Worm (Caenorhabditis elegans) whole organism, late embryonic: Measurements from ENCODE around the gene phat-6.

ENCODE experiments used
- C08G9.2 ChIP-seq: sonication (generic microtip); optimal IDR thresholded peaks from 2 replicates; lab custom pipeline; 2016; ENCODE audit warnings: mild to moderate bottlenecking, missing genetic modification characterization, moderate library complexity, missing compliant biosample characterization
- C38D4.7 ChIP-seq: fragments of 200-800 bp; sonication (Bioruptor generic); optimal IDR thresholded peaks from 2 replicates; lab custom pipeline; 2018; ENCODE audit warnings: mild to moderate bottlenecking, missing genetic modification characterization, moderate library complexity, missing compliant biosample characterization
- F13H6.1 ChIP-seq: sonication (generic microtip); optimal IDR thresholded peaks from 2 replicates; lab custom pipeline; 2016; ENCODE audit warnings: missing genetic modification characterization, missing compliant biosample characterization
- K09A11.1 ChIP-seq: sonication (generic microtip); optimal IDR thresholded peaks from 2 replicates; lab custom pipeline; 2017; ENCODE audit warnings: antibody characterized with exemption, mild to moderate bottlenecking, missing genetic modification characterization, missing compliant biosample characterization; ENCODE audit not compliant: insufficient read depth
- T23F11.4 ChIP-seq: fragments of 200-800 bp; sonication (Bioruptor generic); optimal IDR thresholded peaks from 2 replicates; lab custom pipeline; 2018; ENCODE audit warnings: mild to moderate bottlenecking, missing genetic modification characterization, missing compliant biosample characterization
- Y22D7AL.16 ChIP-seq: sonication (generic microtip); optimal IDR thresholded peaks from 2 replicates; lab custom pipeline; 2016; ENCODE audit warnings: missing genetic modification characterization, missing compliant biosample characterization
- ahr-1 ChIP-seq: sonication (generic microtip); optimal IDR thresholded peaks from 2 replicates; lab custom pipeline; 2016; ENCODE audit warnings: missing genetic modification characterization, missing compliant biosample characterization
- ama-1 ChIP-seq: fragments of 150-350 bp; optimal IDR thresholded peaks from 2 replicates; lab custom pipeline; 2014
- ceh-19 ChIP-seq: fragments of 200-800 bp; sonication (Bioruptor generic); optimal IDR thresholded peaks from 2 replicates; lab custom pipeline; 2018; ENCODE audit warnings: mild to moderate bottlenecking, missing genetic modification characterization, missing compliant biosample characterization
- ceh-2 ChIP-seq: sonication (generic microtip); optimal IDR thresholded peaks from 2 replicates; lab custom pipeline; 2016; ENCODE audit warnings: missing genotype, missing genetic modification characterization, missing compliant biosample characterization
- ceh-31 ChIP-seq: sonication (generic microtip); optimal IDR thresholded peaks from 2 replicates; lab custom pipeline; 2016; ENCODE audit warnings: missing genetic modification characterization, missing compliant biosample characterization
- ceh-34 ChIP-seq: sonication (generic microtip); optimal IDR thresholded peaks from 2 replicates; lab custom pipeline; 2016; ENCODE audit warnings: mild to moderate bottlenecking, missing genetic modification characterization, missing compliant biosample characterization
- ceh-45 ChIP-seq: fragments of 200-800 bp; sonication (Bioruptor generic); IDR thresholded peaks from 2 replicates; pipeline ENCODE4 v1.3.6; 2022; ENCODE audit warnings: missing genetic modification reagents, missing genetic modification characterization, missing compliant biosample characterization
- ceh-48 ChIP-seq: sonication (generic microtip); optimal IDR thresholded peaks from 2 replicates; lab custom pipeline; 2016; ENCODE audit warnings: missing genetic modification characterization, inconsistent platforms, missing compliant biosample characterization
- ceh-6 ChIP-seq: fragments of 200-800 bp; sonication (Bioruptor generic); optimal IDR thresholded peaks from 2 replicates; lab custom pipeline; 2018; ENCODE audit warnings: mild to moderate bottlenecking, missing genetic modification characterization, missing compliant biosample characterization
- ceh-9 ChIP-seq: sonication (generic microtip); optimal IDR thresholded peaks from 2 replicates; lab custom pipeline; 2016; ENCODE audit warnings: mild to moderate bottlenecking, missing genetic modification characterization, inconsistent platforms, missing compliant biosample characterization
- che-1 ChIP-seq: sonication (generic microtip); optimal IDR thresholded peaks from 2 replicates; lab custom pipeline; 2016; ENCODE audit warnings: mild to moderate bottlenecking, missing genetic modification characterization, missing compliant biosample characterization
- dmd-4 ChIP-seq: sonication (generic microtip); optimal IDR thresholded peaks from 2 replicates; lab custom pipeline; 2016; ENCODE audit warnings: borderline replicate concordance, missing genetic modification characterization, missing compliant biosample characterization
- dve-1 ChIP-seq: sonication (generic microtip); optimal IDR thresholded peaks from 2 replicates; lab custom pipeline; 2017; ENCODE audit warnings: antibody characterized with exemption, mild to moderate bottlenecking, missing genetic modification characterization, missing compliant biosample characterization
- elt-4 ChIP-seq: sonication (generic microtip); optimal IDR thresholded peaks from 2 replicates; lab custom pipeline; 2016; ENCODE audit warnings: missing genetic modification characterization, missing compliant biosample characterization
- ets-4 ChIP-seq: sonication (generic microtip); optimal IDR thresholded peaks from 2 replicates; lab custom pipeline; 2016; ENCODE audit warnings: missing genetic modification characterization, missing compliant biosample characterization
- fax-1 ChIP-seq: sonication (generic microtip); optimal IDR thresholded peaks from 2 replicates; lab custom pipeline; 2016; ENCODE audit warnings: missing genotype, missing genetic modification characterization, missing compliant biosample characterization
- fkh-10 ChIP-seq: fragments of 150-350 bp; optimal IDR thresholded peaks from 2 replicates; lab custom pipeline; 2014; ENCODE audit warnings: missing biosample characterization, missing genetic modification reagents, missing genetic modification characterization
- gmeb-2 ChIP-seq: sonication (generic microtip); optimal IDR thresholded peaks from 2 replicates; lab custom pipeline; 2016; ENCODE audit warnings: missing genetic modification characterization, inconsistent platforms, missing compliant biosample characterization
- hlh-15 ChIP-seq: sonication (generic microtip); optimal IDR thresholded peaks from 2 replicates; lab custom pipeline; 2016; ENCODE audit warnings: missing genetic modification characterization, missing compliant biosample characterization
- hlh-6 ChIP-seq: sonication (generic microtip); optimal IDR thresholded peaks from 2 replicates; lab custom pipeline; 2016; ENCODE audit warnings: missing genotype, missing genetic modification characterization, missing compliant biosample characterization
- lim-6 ChIP-seq: sonication (generic microtip); optimal IDR thresholded peaks from 2 replicates; lab custom pipeline; 2016; ENCODE audit warnings: missing genetic modification characterization, missing compliant biosample characterization
- lin-11 ChIP-seq: fragments of 200-800 bp; sonication (Bioruptor generic); optimal IDR thresholded peaks from 2 replicates; lab custom pipeline; 2018; ENCODE audit warnings: mild to moderate bottlenecking, missing genetic modification characterization, missing compliant biosample characterization
- madf-2 ChIP-seq: sonication (generic microtip); optimal IDR thresholded peaks from 2 replicates; lab custom pipeline; 2017; ENCODE audit warnings: missing genetic modification characterization, missing compliant biosample characterization
- mec-3 ChIP-seq: sonication (generic microtip); optimal IDR thresholded peaks from 2 replicates; lab custom pipeline; 2016; ENCODE audit warnings: borderline replicate concordance, missing genetic modification characterization, missing compliant biosample characterization
- pat-9 ChIP-seq: fragments of 200-800 bp; sonication (Bioruptor generic); optimal IDR thresholded peaks from 2 replicates; lab custom pipeline; 2018; ENCODE audit warnings: mild to moderate bottlenecking, missing genetic modification characterization, moderate library complexity, missing compliant biosample characterization
- pax-1 ChIP-seq: fragments of 150-350 bp; optimal IDR thresholded peaks from 2 replicates; lab custom pipeline; 2014; ENCODE audit warnings: missing biosample characterization, missing genetic modification characterization
- pros-1 ChIP-seq: fragments of 150-350 bp; optimal IDR thresholded peaks from 2 replicates; lab custom pipeline; 2014; ENCODE audit warnings: missing biosample characterization, missing genetic modification reagents, missing genetic modification characterization
- ref-2 ChIP-seq: sonication (generic microtip); optimal IDR thresholded peaks from 2 replicates; lab custom pipeline; 2016; ENCODE audit warnings: missing genetic modification characterization, missing compliant biosample characterization
- rnt-1 ChIP-seq: sonication (generic microtip); optimal IDR thresholded peaks from 2 replicates; lab custom pipeline; 2016; ENCODE audit warnings: missing genetic modification characterization, missing compliant biosample characterization
- sox-2 ChIP-seq: fragments of 200-800 bp; sonication (Bioruptor generic); IDR thresholded peaks from 2 replicates; pipeline ENCODE4 v1.3.6; 2022; ENCODE audit warnings: missing genetic modification reagents, missing genetic modification characterization, missing compliant biosample characterization
- sox-4 ChIP-seq: sonication (generic microtip); optimal IDR thresholded peaks from 2 replicates; lab custom pipeline; 2017; ENCODE audit warnings: mild to moderate bottlenecking, missing genetic modification characterization, inconsistent platforms, missing compliant biosample characterization
- syd-9 ChIP-seq: sonication (generic microtip); optimal IDR thresholded peaks from 2 replicates; lab custom pipeline; 2016; ENCODE audit warnings: mild to moderate bottlenecking, missing genetic modification characterization, moderate library complexity, missing compliant biosample characterization
- tbx-2 ChIP-seq: sonication (generic microtip); optimal IDR thresholded peaks from 2 replicates; lab custom pipeline; 2016; ENCODE audit warnings: missing genetic modification characterization, missing compliant biosample characterization
- ttx-3 ChIP-seq: sonication (generic microtip); optimal IDR thresholded peaks from 2 replicates; lab custom pipeline; 2016; ENCODE audit warnings: missing genetic modification reagents, missing genetic modification characterization, missing compliant biosample characterization
- unc-3 ChIP-seq, 2 experiments: fragments of 200-800 bp in 1 of 2; sonication (Bioruptor generic) in 1 of 2; sonication (generic microtip) in 1 of 2; conservative IDR thresholded peaks in 1 of 2; optimal IDR thresholded peaks in 1 of 2; 2 replicates each; pipeline versions ENCODE4 v1.3.6 to Lab custom; 2016 to 2022; ENCODE audit warnings: missing compliant biosample characterization in 2 of 2, missing genetic modification characterization in 2 of 2, missing genetic modification reagents in 1 of 2
- unc-42 ChIP-seq: sonication (generic microtip); optimal IDR thresholded peaks from 2 replicates; lab custom pipeline; 2016; ENCODE audit warnings: missing genotype, missing genetic modification characterization, missing compliant biosample characterization
- unc-55 ChIP-seq: sonication (generic microtip); optimal IDR thresholded peaks from 2 replicates; lab custom pipeline; 2017; ENCODE audit warnings: missing biosample characterization, missing genetic modification reagents, missing genetic modification characterization
- zip-5 ChIP-seq: sonication (generic microtip); optimal IDR thresholded peaks from 2 replicates; lab custom pipeline; 2016; ENCODE audit warnings: missing genetic modification characterization, missing compliant biosample characterization
- ztf-16 ChIP-seq: sonication (generic microtip); optimal IDR thresholded peaks from 2 replicates; lab custom pipeline; 2017; ENCODE audit warnings: missing genetic modification characterization, missing compliant biosample characterization

Gene phat-6

ce11 chrX:15188986-15189675 lies 5.1 kb downstream of the phat-6 start (continued):
- TF ChIP-seq K09A11.1 (tag; lab: Kevin White, UChicago) (no peak), ceh-19 (peak; percentile 55), lin-11 (tag; lab: Kevin White, UChicago) (no peak), mec-3 (tag; lab: Kevin White, UChicago) (no peak), gmeb-2 (tag; lab: Kevin White, UChicago) (no peak), rnt-1 (tag; lab: Kevin White, UChicago) (peak; percentile 62)

- TF ChIP-seq mec-3 (tag; lab: Kevin White, UChicago) (no peak), pros-1 (no peak), T23F11.4 (GFP tag; lab: Kevin White, UChicago) (no peak), fkh-10 (GFP tag; lab: Kevin White, UChicago) (no peak), ceh-2 (tag; lab: Kevin White, UChicago) (no peak), zip-5 (tag; lab: Kevin White, UChicago) (no peak), fax-1 (tag; lab: Kevin White, UChicago) (no peak), ceh-6 (GFP tag; lab: Kevin White, UChicago) (no peak)
Observed at ce11 chrX:15188510-15188909, 5.7 kb downstream of the phat-6 start.

ce11 chrX:15181454-15181853 lies 12.7 kb downstream of the phat-6 start, which contains the start of gene pkhm-2:
Gene pkhm-2, minus strand, starts transcription at chrX:15181465.
- peak; percentile 27 for TF ChIP-seq K09A11.1 (tag; lab: Kevin White, UChicago)
- peak; percentile 41 for TF ChIP-seq che-1 (tag; lab: Kevin White, UChicago)
- TF ChIP-seq ceh-31 (tag; lab: Kevin White, UChicago) = peak; percentile 71
- no peak for TF ChIP-seq Y22D7AL.16 (tag; lab: Kevin White, UChicago)
- TF ChIP-seq ceh-19 = peak; percentile 8
- peak; percentile 73 for TF ChIP-seq tbx-2
- TF ChIP-seq dve-1 (tag; lab: Kevin White, UChicago) = peak; percentile 19
- peak; percentile 38 for TF ChIP-seq gmeb-2 (tag; lab: Kevin White, UChicago)
- TF ChIP-seq ceh-45 (GFP tag; lab: Robert Waterston, UW) = no peak; the same call in 1 of the 2 replicates
- TF ChIP-seq syd-9 = peak; percentile 28
- no peak for TF ChIP-seq ceh-48
- TF ChIP-seq elt-4 (tag; lab: Kevin White, UChicago) = no peak
- peak; percentile 78 for TF ChIP-seq ref-2 (tag; lab: Kevin White, UChicago)
- peak; percentile 62 for TF ChIP-seq rnt-1 (tag; lab: Kevin White, UChicago)
- no peak for TF ChIP-seq hlh-15 (tag; lab: Kevin White, UChicago)
- TF ChIP-seq madf-2 (tag; lab: Kevin White, UChicago) = peak; percentile 17
- TF ChIP-seq sox-2 = no peak
- TF ChIP-seq unc-42 = peak; percentile 49
- TF ChIP-seq ceh-6 (GFP tag; lab: Kevin White, UChicago) = peak; percentile 31
- TF ChIP-seq hlh-6 (tag; lab: Kevin White, UChicago) = no peak
- TF ChIP-seq dmd-4 = peak; percentile 36
- peak; percentile 62 for TF ChIP-seq ztf-16
- TF ChIP-seq lim-6 (tag; lab: Kevin White, UChicago) = no peak
- no peak for TF ChIP-seq C38D4.7 (GFP tag; lab: Kevin White, UChicago)
- peak; percentile 9 for TF ChIP-seq unc-55
- TF ChIP-seq ceh-9 = no peak
- peak; percentile 33 for TF ChIP-seq sox-4 (tag; lab: Kevin White, UChicago)
- no peak for TF ChIP-seq C08G9.2 (tag; lab: Kevin White, UChicago)
- no peak for TF ChIP-seq unc-3 (GFP tag; conservative IDR thresholded peaks at IDR 0.05; lab: Robert Waterston, UW)
- TF ChIP-seq unc-3 (tag; optimal IDR thresholded peaks at IDR 0.05; lab: Kevin White, UChicago) = no peak
- peak; percentile 53 for TF ChIP-seq mec-3 (tag; lab: Kevin White, UChicago)
- peak; percentile 75 for TF ChIP-seq ceh-34 (tag; lab: Kevin White, UChicago)
- TF ChIP-seq pax-1 (tag; lab: Kevin White, UChicago) = peak; percentile 8
- TF ChIP-seq ahr-1 = peak; percentile 7
- TF ChIP-seq ama-1 = no peak
- TF ChIP-seq ttx-3 (tag; lab: Kevin White, UChicago) = no peak
- TF ChIP-seq fkh-10 (GFP tag; lab: Kevin White, UChicago) = no peak
- peak; percentile 34 for TF ChIP-seq F13H6.1
- TF ChIP-seq ets-4 (tag; lab: Kevin White, UChicago) = no peak
- peak; percentile 28 for TF ChIP-seq pat-9
